Worm (Caenorhabditis elegans): ENCODE measurements around the gene cyp-33E1.

The cyp-33E1 gene

DNA sequence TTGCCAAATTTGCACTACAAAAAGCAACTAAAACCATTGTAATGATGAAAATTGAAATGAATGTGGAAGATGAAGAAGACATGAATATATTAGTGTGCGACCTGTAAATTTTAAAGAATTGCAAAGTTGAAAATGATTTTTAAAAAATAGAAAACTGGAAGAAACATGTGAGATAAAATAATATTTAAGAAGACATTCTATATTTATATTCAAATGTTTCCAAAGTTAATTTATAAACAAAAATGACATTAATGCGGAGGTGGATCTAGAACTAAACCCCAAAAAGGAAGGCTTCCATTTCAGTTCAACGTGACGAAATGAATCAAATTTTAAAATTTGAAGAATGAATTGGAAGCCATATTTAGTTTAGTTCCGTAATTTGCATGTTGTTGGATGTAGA lies 30.8 kb upstream of the cyp-33E1 start, which contains the start of gene nlp-60:
TSS of gene nlp-60 (minus strand) at position 101 of the 400 bp plus-strand sequence.
- TF ChIP-seq pha-4 (GFP tag; IDR thresholded peaks at IDR 0.05) (no peak), pha-4 (tag; optimal IDR thresholded peaks at IDR 0.05) (no peak), ZK337.2 (GFP tag; IDR thresholded peaks at IDR 0.05) (no peak), nhr-48 (tag; optimal IDR thresholded peaks at IDR 0.05) (no peak), ceh-32 (tag; optimal IDR thresholded peaks at IDR 0.05; ENCODE audit: poor library complexity) (no peak), lin-1 (GFP tag; IDR thresholded peaks at IDR 0.05) (no peak), nhr-25 (tag; optimal IDR thresholded peaks at IDR 0.05; ENCODE audit: borderline replicate concordance, insufficient read depth) (no peak), skn-1 (tag; optimal IDR thresholded peaks at IDR 0.05) (no peak), ces-1 (GFP tag; optimal IDR thresholded peaks at IDR 0.05) (no peak), F44E2.7 (GFP tag; IDR thresholded peaks at IDR 0.05) (no peak), D1046.2 (GFP tag; IDR thresholded peaks at IDR 0.05) (no peak), cey-2 (tag; optimal IDR thresholded peaks at IDR 0.05; ENCODE audit: borderline replicate concordance, insufficient read depth) (no peak)

DNA sequence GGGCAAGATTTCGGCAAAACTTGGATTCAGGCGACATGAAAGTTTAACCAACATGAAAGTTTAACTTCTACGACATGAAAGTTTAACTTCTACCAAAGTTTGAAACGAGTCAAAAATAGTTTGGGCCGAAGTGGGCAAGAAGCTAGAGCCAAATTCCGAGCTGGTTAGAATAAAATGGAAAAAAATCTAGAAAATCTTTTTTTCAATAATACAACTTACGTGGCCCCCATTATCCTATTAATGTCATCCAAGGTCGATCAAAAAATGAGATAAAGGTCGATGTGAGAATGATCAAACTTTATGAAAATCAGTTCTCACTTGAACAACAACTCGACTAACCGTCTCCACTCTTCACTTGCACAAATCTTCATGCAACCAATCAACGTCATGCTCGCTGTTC lies 28.9 kb upstream of the cyp-33E1 start, which contains the start of gene F08B4.8:
TSS of gene F08B4.8 (plus strand) at position 301 of the 400 bp plus-strand sequence.
- no peak for TF ChIP-seq ama-1 (optimal IDR thresholded peaks at IDR 0.05)
- TF ChIP-seq vab-7 (GFP tag; IDR thresholded peaks at IDR 0.05): no peak
- no peak for TF ChIP-seq pqm-1 (tag; optimal IDR thresholded peaks at IDR 0.05)
- no peak for TF ChIP-seq ZK546.5 (tag; optimal IDR thresholded peaks at IDR 0.05)
- no peak for TF ChIP-seq D1046.2 (GFP tag; IDR thresholded peaks at IDR 0.05)
- no peak for TF ChIP-seq dve-1 (tag; optimal IDR thresholded peaks at IDR 0.05; ENCODE audit: insufficient read depth)
- TF ChIP-seq nhr-10 (tag; optimal IDR thresholded peaks at IDR 0.05): no peak
- TF ChIP-seq daf-12 (tag; optimal IDR thresholded peaks at IDR 0.05): no peak

- TF ChIP-seq R02D3.7 (tag; optimal IDR thresholded peaks at IDR 0.05) (no peak), zip-11 (GFP tag; IDR thresholded peaks at IDR 0.05) (no peak), unc-62 (GFP tag; optimal IDR thresholded peaks at IDR 0.05 in 1 of 2) (peak in 1 of 2 experiments; percentile 93), unc-62 (tag; optimal IDR thresholded peaks at IDR 0.05) (no peak), dve-1 (tag; optimal IDR thresholded peaks at IDR 0.05; ENCODE audit: insufficient read depth) (no peak)
These were observed 25.5 kb upstream of the cyp-33E1 start for ce11 chrIV:8673733-8674375.

- TF ChIP-seq F26F4.8 (GFP tag; conservative IDR thresholded peaks at IDR 0.05): no peak
- TF ChIP-seq nhr-237 (tag; optimal IDR thresholded peaks at IDR 0.05): no peak
- TF ChIP-seq nhr-77 (tag; optimal IDR thresholded peaks at IDR 0.05): no peak
- TF ChIP-seq aly-2 (tag; optimal IDR thresholded peaks at IDR 0.05): no peak
These were observed 20.2 kb upstream of the cyp-33E1 start, which contains the start of gene cdh-5 for ce11 chrIV:8668635-8669034. cdh-5 (plus strand) TSS chrIV:8668935.

- TF ChIP-seq Y48G9A.11 (GFP tag; IDR thresholded peaks at IDR 0.05) (peak; percentile 57), set-16 (GFP tag; IDR thresholded peaks at IDR 0.05) (peak; percentile 92; the same call in 1 of the 2 replicates)
These were observed 18.8 kb upstream of the cyp-33E1 start for ce11 chrIV:8667155-8667554.

DNA sequence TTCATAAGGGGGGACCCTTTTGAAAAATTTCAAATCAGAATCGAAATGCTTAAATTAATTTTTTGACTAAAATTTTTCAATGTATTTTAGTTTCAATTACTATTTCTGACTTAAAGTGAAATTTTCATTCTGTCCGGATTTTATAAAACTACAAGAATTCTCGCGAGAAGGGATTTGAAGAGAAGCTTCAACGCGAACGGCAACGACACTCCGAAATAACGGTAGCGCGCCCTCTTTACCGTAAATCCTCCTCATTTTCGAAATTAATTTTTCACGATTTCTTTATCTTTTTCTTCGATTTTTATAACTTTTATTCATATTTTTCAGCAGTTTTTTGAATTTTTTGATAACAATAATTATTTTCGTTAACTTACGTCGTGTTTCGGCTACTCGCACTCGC lies 17.4 kb upstream of the cyp-33E1 start:
- TF ChIP-seq nhr-42 (GFP tag; IDR thresholded peaks at IDR 0.05) (no peak), T20F7.1 (GFP tag; optimal IDR thresholded peaks at IDR 0.05) (peak; percentile 89), R02D3.7 (tag; optimal IDR thresholded peaks at IDR 0.05) (peak; percentile 47), Y48G9A.11 (GFP tag; IDR thresholded peaks at IDR 0.05) (peak; percentile 99)
